Fruit fly (Drosophila melanogaster) whole organism, embryonic: ENCODE data around the gene MEP-1.

Experiments used
- Aef1 ChIP-seq: fragments of 200-800 bp; sonication (Bioruptor generic); IDR thresholded peaks from 3 replicates; pipeline ENCODE4 v1.3.6; 2022; ENCODE audit warnings: missing biosample characterization, missing genetic modification characterization
- B-H2 ChIP-seq: fragments of 200-800 bp; sonication (Bioruptor generic); optimal IDR thresholded peaks from 2 replicates; lab custom pipeline; 2018; ENCODE audit warnings: missing biosample characterization, mild to moderate bottlenecking, missing genetic modification characterization
- Bdp1 ChIP-seq: fragments of 200-800 bp; sonication (Bioruptor generic); optimal IDR thresholded peaks from 3 replicates; lab custom pipeline; 2016; ENCODE audit warnings: missing biosample characterization, missing genetic modification characterization
- C15 ChIP-seq: fragments of 200-800 bp; sonication (Bioruptor generic); IDR thresholded peaks from 3 replicates; pipeline ENCODE4 v1.3.6; 2022; ENCODE audit warnings: missing biosample characterization, missing genetic modification characterization
- CG10274 ChIP-seq: fragments of 200-800 bp; sonication (Bioruptor generic); optimal IDR thresholded peaks from 3 replicates; lab custom pipeline; 2017; ENCODE audit warnings: missing biosample characterization, mild to moderate bottlenecking, missing genetic modification characterization
- CG13424 ChIP-seq: fragments of 200-800 bp; sonication (Bioruptor generic); optimal IDR thresholded peaks from 2 replicates; lab custom pipeline; 2019; ENCODE audit warnings: missing biosample characterization, mild to moderate bottlenecking, missing genetic modification characterization, moderate library complexity
- CG13775 ChIP-seq: fragments of 200-800 bp; sonication (Bioruptor generic); optimal IDR thresholded peaks from 3 replicates; lab custom pipeline; 2017; ENCODE audit warnings: missing biosample characterization, mild to moderate bottlenecking, missing genetic modification characterization
- CG16779 ChIP-seq: fragments of 200-800 bp; sonication (Bioruptor generic); IDR thresholded peaks from 2 replicates; pipeline ENCODE4 v1.3.6; 2022; ENCODE audit warnings: missing biosample characterization, missing genetic modification characterization
- CG17829 ChIP-seq: fragments of 200-800 bp; optimal IDR thresholded peaks from 2 replicates; lab custom pipeline; 2019; ENCODE audit warnings: missing biosample characterization, mild to moderate bottlenecking, missing genetic modification characterization, moderate library complexity
- CG18476 ChIP-seq: fragments of 200-800 bp; sonication (Bioruptor generic); optimal IDR thresholded peaks from 2 replicates; lab custom pipeline; 2016; ENCODE audit warnings: missing biosample characterization, mild to moderate bottlenecking, missing genetic modification characterization
- CG2116 ChIP-seq: fragments of 200-800 bp; sonication (Bioruptor generic); optimal IDR thresholded peaks from 3 replicates; lab custom pipeline; 2018; ENCODE audit warnings: missing biosample characterization, mild to moderate bottlenecking, missing genetic modification characterization
- CG2199 ChIP-seq: fragments of 200-800 bp; sonication (Bioruptor generic); IDR thresholded peaks from 3 replicates; pipeline ENCODE4 v1.3.6; 2022; ENCODE audit warnings: missing biosample characterization, missing genetic modification characterization
- CG30431 ChIP-seq: fragments of 200-800 bp; sonication (Bioruptor generic); optimal IDR thresholded peaks from 2 replicates; lab custom pipeline; 2017; ENCODE audit warnings: missing biosample characterization, missing genetic modification characterization
- CG32772 ChIP-seq: fragments of 200-800 bp; sonication (Bioruptor generic); IDR thresholded peaks from 2 replicates; pipeline ENCODE4 v1.3.6; 2022; ENCODE audit warnings: missing biosample characterization, missing genetic modification characterization
- CG33213 ChIP-seq: fragments of 200-800 bp; sonication (Bioruptor generic); optimal IDR thresholded peaks from 3 replicates; lab custom pipeline; 2016; ENCODE audit warnings: missing biosample characterization, missing genetic modification characterization
- CG6254 ChIP-seq: fragments of 200-800 bp; sonication (Bioruptor generic); optimal IDR thresholded peaks from 3 replicates; lab custom pipeline; 2017; ENCODE audit warnings: mild to moderate bottlenecking, missing biosample characterization, missing genetic modification reagents, missing genetic modification characterization
- CG7372 ChIP-seq: fragments of 200-800 bp; sonication (Bioruptor generic); IDR thresholded peaks from 2 replicates; pipeline ENCODE4 v1.3.6; 2022; ENCODE audit warnings: missing biosample characterization, missing genetic modification characterization
- CG7928 ChIP-seq: fragments of 200-800 bp; sonication (Bioruptor generic); optimal IDR thresholded peaks from 2 replicates; lab custom pipeline; 2017; ENCODE audit warnings: missing biosample characterization, mild to moderate bottlenecking, missing genetic modification characterization
- CG8089 ChIP-seq: fragments of 200-800 bp; sonication (Bioruptor generic); optimal IDR thresholded peaks from 3 replicates; lab custom pipeline; 2016; ENCODE audit warnings: missing biosample characterization, missing genetic modification characterization
- CG9437 ChIP-seq: fragments of 200-800 bp; sonication (Bioruptor generic); optimal IDR thresholded peaks from 2 replicates; lab custom pipeline; 2018; ENCODE audit warnings: missing biosample characterization, mild to moderate bottlenecking, missing genetic modification characterization
- CG9876 ChIP-seq: fragments of 200-800 bp; sonication (Bioruptor generic); optimal IDR thresholded peaks from 2 replicates; lab custom pipeline; 2016; ENCODE audit warnings: missing biosample characterization, missing genetic modification characterization
- Chrac-16 ChIP-seq: fragments of 200-800 bp; sonication (Bioruptor generic); optimal IDR thresholded peaks from 3 replicates; lab custom pipeline; 2016; ENCODE audit warnings: missing biosample characterization, missing genetic modification characterization
- CkIIα-i1 ChIP-seq: fragments of 200-800 bp; sonication (Bioruptor generic); IDR thresholded peaks from 2 replicates; pipeline ENCODE4 v1.3.6; 2022; ENCODE audit warnings: missing biosample characterization, missing genetic modification characterization
- CrebB ChIP-seq: fragments of 200-800 bp; sonication (Bioruptor generic); optimal IDR thresholded peaks from 3 replicates; lab custom pipeline; 2018; ENCODE audit warnings: missing biosample characterization, mild to moderate bottlenecking, missing genetic modification characterization
- Dad ChIP-seq: fragments of 200-800 bp; sonication (Bioruptor generic); optimal IDR thresholded peaks from 3 replicates; lab custom pipeline; 2016; ENCODE audit warnings: missing biosample characterization, missing genetic modification characterization
- Dip2 ChIP-seq: fragments of 200-800 bp; sonication (Bioruptor generic); IDR thresholded peaks from 2 replicates; pipeline ENCODE4 v1.3.6; 2022; ENCODE audit warnings: missing biosample characterization, missing genetic modification characterization
- H15 ChIP-seq: fragments of 200-800 bp; sonication (Bioruptor generic); IDR thresholded peaks from 3 replicates; pipeline ENCODE4 v1.3.6; 2022; ENCODE audit warnings: missing biosample characterization, missing genetic modification characterization
- HmgD ChIP-seq: fragments of 200-800 bp; sonication (Bioruptor generic); optimal IDR thresholded peaks from 3 replicates; lab custom pipeline; 2016; ENCODE audit warnings: missing biosample characterization, missing genetic modification characterization
- Hsf ChIP-seq: fragments of 200-800 bp; sonication (Bioruptor generic); optimal IDR thresholded peaks from 3 replicates; lab custom pipeline; 2016; ENCODE audit warnings: missing biosample characterization, missing genetic modification characterization
- Opbp ChIP-seq: fragments of 200-800 bp; sonication (Bioruptor generic); IDR thresholded peaks from 3 replicates; pipeline ENCODE4 v1.3.6; 2022; ENCODE audit warnings: missing biosample characterization, missing genetic modification characterization; ENCODE audit not compliant: partially characterized antibody
- Rx ChIP-seq: fragments of 200-800 bp; sonication (Bioruptor generic); IDR thresholded peaks from 2 replicates; pipeline ENCODE4 v1.3.6; 2022; ENCODE audit warnings: missing biosample characterization, missing genetic modification characterization
- Sry-δ ChIP-seq: fragments of 200-800 bp; sonication (Bioruptor generic); optimal IDR thresholded peaks from 2 replicates; lab custom pipeline; 2016; ENCODE audit warnings: missing biosample characterization, missing genetic modification characterization
- Tbp ChIP-seq: fragments of >200 bp; optimal IDR thresholded peaks from 2 replicates; lab custom pipeline; 2018; ENCODE audit warnings: missing biosample characterization, missing genetic modification characterization
- bbx ChIP-seq: fragments of 200-800 bp; sonication (Bioruptor generic); IDR thresholded peaks from 2 replicates; pipeline ENCODE4 v1.3.6; 2022; ENCODE audit warnings: missing biosample characterization, missing genetic modification characterization; ENCODE audit not compliant: partially characterized antibody
- ci ChIP-seq: fragments of 200-800 bp; sonication (Bioruptor generic); IDR thresholded peaks from 3 replicates; pipeline ENCODE4 v1.3.6; 2022; ENCODE audit warnings: missing biosample characterization, missing genetic modification characterization
- dm ChIP-seq: fragments of 200-800 bp; sonication (Bioruptor generic); optimal IDR thresholded peaks from 3 replicates; lab custom pipeline; 2016; ENCODE audit warnings: missing biosample characterization, missing genetic modification characterization
- emc ChIP-seq: fragments of 200-800 bp; sonication (Bioruptor generic); optimal IDR thresholded peaks from 2 replicates; lab custom pipeline; 2016; ENCODE audit warnings: missing biosample characterization, missing genetic modification characterization
- ems ChIP-seq: fragments of 200-800 bp; sonication (Bioruptor generic); optimal IDR thresholded peaks from 3 replicates; lab custom pipeline; 2016; ENCODE audit warnings: missing biosample characterization, missing genetic modification characterization
- exex ChIP-seq: fragments of 200-800 bp; sonication (Bioruptor generic); optimal IDR thresholded peaks from 4 replicates; lab custom pipeline; 2018; ENCODE audit warnings: missing biosample characterization, mild to moderate bottlenecking, missing genetic modification characterization, moderate library complexity
- fd64A ChIP-seq: fragments of 200-800 bp; sonication (Bioruptor generic); optimal IDR thresholded peaks from 3 replicates; lab custom pipeline; 2018; ENCODE audit warnings: missing biosample characterization, mild to moderate bottlenecking, missing genetic modification characterization
- her ChIP-seq: fragments of 200-800 bp; sonication (Bioruptor generic); optimal IDR thresholded peaks from 2 replicates; lab custom pipeline; 2016; ENCODE audit warnings: missing biosample characterization, missing genetic modification characterization
- klu ChIP-seq: fragments of 200-800 bp; sonication (Bioruptor generic); IDR thresholded peaks from 2 replicates; pipeline ENCODE4 v1.3.6; 2022; ENCODE audit warnings: missing biosample characterization, missing genetic modification characterization
- lola ChIP-seq, 3 experiments: fragments of >200 bp in 2 of 3; fragments of 200-800 bp in 1 of 3; sonication (Bioruptor generic) in 1 of 3; optimal IDR thresholded peaks; 2 replicates each; lab custom pipeline; 2017 to 2019; ENCODE audit warnings: missing biosample characterization in 3 of 3, missing genetic modification characterization in 3 of 3, mild to moderate bottlenecking in 1 of 3, moderate library complexity in 1 of 3
- oc ChIP-seq: fragments of 200-800 bp; sonication (Bioruptor generic); optimal IDR thresholded peaks from 2 replicates; lab custom pipeline; 2018; ENCODE audit warnings: missing biosample characterization, mild to moderate bottlenecking, missing genetic modification characterization, moderate library complexity
- pum ChIP-seq: fragments of 200-800 bp; sonication (Bioruptor generic); optimal IDR thresholded peaks from 2 replicates; lab custom pipeline; 2016; ENCODE audit warnings: missing biosample characterization, missing genetic modification characterization
- ro ChIP-seq: fragments of 200-800 bp; sonication (Bioruptor generic); IDR thresholded peaks from 2 replicates; pipeline ENCODE4 v1.3.6; 2022; ENCODE audit warnings: missing biosample characterization, missing genetic modification characterization
- sens ChIP-seq: fragments of 200-800 bp; sonication (Bioruptor generic); peaks from one replicate; lab custom pipeline; 2016; ENCODE audit warnings: missing biosample characterization, missing genetic modification characterization
- sim ChIP-seq: fragments of 200-800 bp; sonication (Bioruptor generic); IDR thresholded peaks from 2 replicates; pipeline ENCODE4 v1.3.6; 2022; ENCODE audit warnings: missing biosample characterization, missing genetic modification characterization
- trem ChIP-seq: fragments of 200-800 bp; optimal IDR thresholded peaks from 3 replicates; lab custom pipeline; 2019; ENCODE audit warnings: missing biosample characterization, mild to moderate bottlenecking, missing genetic modification characterization, moderate library complexity

Gene MEP-1

dm6 chr3L:2582290-2582689 is 49.2 kb upstream of the MEP-1 start (continued):
- TF ChIP-seq HmgD (GFP tag; lab: Kevin White, UChicago) (no peak), CG9437 (GFP tag; lab: Kevin White, UChicago) (no peak), CG17829 (tag; lab: Kevin White, UChicago) (no peak), CG7928 (no peak), CrebB (no peak), Bdp1 (GFP tag; lab: Kevin White, UChicago) (no peak), CkIIα-i1 (GFP tag; lab: Robert Waterston, UW) (no peak), trem (tag; lab: Kevin White, UChicago) (peak; percentile 3), CG32772 (GFP tag; lab: Robert Waterston, UW) (0 out of 2 replicates have a peak, but pooled peaks have one; percentile 4), Rx (GFP tag; lab: Robert Waterston, UW) (no peak), fd64A (GFP tag; lab: Kevin White, UChicago) (no peak), emc (GFP tag; lab: Kevin White, UChicago) (no peak), CG13424 (tag; lab: Kevin White, UChicago) (no peak), sens (GFP tag; lab: Kevin White, UChicago) (peak; percentile 73)

DNA sequence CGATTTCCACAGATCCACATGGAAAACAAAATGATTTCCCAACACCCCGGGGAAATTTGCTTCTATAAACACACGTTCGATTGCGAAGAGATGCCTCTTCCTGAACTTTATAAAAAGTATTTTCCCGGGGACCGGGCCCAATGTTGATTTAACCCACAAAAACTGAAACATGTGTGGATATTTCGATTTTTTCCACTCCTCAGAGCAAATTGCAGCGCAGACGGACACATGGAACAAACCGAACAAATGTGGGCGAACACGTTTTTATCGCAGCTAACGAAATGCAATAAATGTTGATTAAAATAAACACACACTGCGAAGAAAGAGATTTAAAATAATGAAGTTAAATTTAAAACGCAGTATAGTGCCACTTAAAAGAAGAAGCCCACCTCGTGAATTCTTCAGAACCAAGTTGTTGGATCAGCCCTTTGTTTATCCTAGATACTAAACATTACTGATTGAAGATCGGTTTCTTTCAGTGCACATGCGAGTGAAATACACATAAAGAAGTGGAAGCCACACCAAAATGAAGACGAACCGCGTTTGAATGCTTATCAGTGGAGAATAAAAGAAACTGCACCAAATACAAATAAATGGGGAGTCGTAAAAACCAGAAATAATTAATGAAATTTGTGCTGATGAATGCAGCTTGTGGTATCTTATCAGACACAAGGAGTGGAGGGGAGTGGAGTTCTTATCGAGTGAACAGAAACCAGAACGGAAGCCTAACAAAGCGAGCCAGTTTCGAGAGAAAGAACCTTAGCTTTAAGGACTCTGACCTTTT is 48.6 kb upstream of the MEP-1 start:
- TF ChIP-seq B-H2 (GFP tag; lab: Kevin White, UChicago) (no peak), CG18476 (GFP tag; lab: Kevin White, UChicago) (peak; percentile 67), lola (GFP tag; optimal IDR thresholded peaks at IDR 0.05; lab: Kevin White, UChicago) (peak in 1 of 3 experiments; percentile 73), C15 (GFP tag; lab: Robert Waterston, UW) (peak; percentile 60; the same call in 1 of the 3 replicates), CG8089 (GFP tag; lab: Kevin White, UChicago) (peak; percentile 72), Opbp (0 out of 3 replicates have a peak, but pooled peaks have one; percentile 11), Dip2 (GFP tag; lab: Robert Waterston, UW) (no peak), CG2199 (GFP tag; lab: Robert Waterston, UW) (peak; percentile 73; the same call in 2 of the 3 replicates), pum (peak; percentile 73), ci (GFP tag; lab: Robert Waterston, UW) (peak; percentile 95), Tbp (no peak), ro (peak; percentile 37; the same call in 1 of the 2 replicates), CG6254 (peak; percentile 87), oc (tag; lab: Kevin White, UChicago) (peak; percentile 89), Aef1 (GFP tag; lab: Robert Waterston, UW) (peak; percentile 63; the same call in 2 of the 3 replicates), her (peak; percentile 56), Chrac-16 (peak; percentile 77), exex (tag; lab: Kevin White, UChicago) (peak; percentile 3), Sry-δ (GFP tag; lab: Kevin White, UChicago) (peak; percentile 49), CG33213 (GFP tag; lab: Kevin White, UChicago) (peak; percentile 82), bbx (no peak), ems (GFP tag; lab: Kevin White, UChicago) (peak; percentile 79), H15 (GFP tag; lab: Robert Waterston, UW) (peak; percentile 79; the same call in 2 of the 3 replicates), CG10274 (peak; percentile 43), CG2116 (GFP tag; lab: Kevin White, UChicago) (peak; percentile 13), CG9876 (GFP tag; lab: Kevin White, UChicago) (peak; percentile 35), sim (GFP tag; lab: Robert Waterston, UW) (peak; percentile 72), klu (no peak; the same call in 1 of the 2 replicates), Dad (GFP tag; lab: Kevin White, UChicago) (peak; percentile 82), dm (GFP tag; lab: Kevin White, UChicago) (peak; percentile 63), CG16779 (GFP tag; lab: Robert Waterston, UW) (no peak), CG30431 (peak; percentile 59), CG17829 (tag; lab: Kevin White, UChicago) (peak; percentile 85), CG7372 (peak; percentile 66), Hsf (GFP tag; lab: Kevin White, UChicago) (peak; percentile 81), CG13775 (peak; percentile 60)
